Fruit fly (Drosophila melanogaster): Measurements from ENCODE around the gene del.

del gene

dm6 chr2L:21141714-21142500, 6.4 kb downstream of the del start, which contains the start of gene Dap160 (continued):
- TF ChIP-seq CG3281 (GFP tag; optimal IDR thresholded peaks at IDR 0.05): peak; percentile 21
- no peak for TF ChIP-seq esg (GFP tag; conservative IDR thresholded peaks at IDR 0.05)
- TF ChIP-seq NK7.1 (GFP tag; optimal IDR thresholded peaks at IDR 0.05): no peak
- TF ChIP-seq CG14860 (GFP tag; IDR thresholded peaks at IDR 0.05; ENCODE audit: partially characterized antibody): peak; percentile 48; the same call in 1 of the 3 replicates
- peak; percentile 47; the same call in 1 of the 3 replicates for TF ChIP-seq Doc3 (GFP tag; IDR thresholded peaks at IDR 0.05; ENCODE audit: partially characterized antibody)
- TF ChIP-seq peb (GFP tag; IDR thresholded peaks at IDR 0.05): no peak
- peak; percentile 7 for TF ChIP-seq zfh2 (GFP tag; optimal IDR thresholded peaks at IDR 0.05)
- no peak for TF ChIP-seq Hey (tag; optimal IDR thresholded peaks at IDR 0.05)
- TF ChIP-seq Aef1 (GFP tag; IDR thresholded peaks at IDR 0.05): no peak
- TF ChIP-seq fru (optimal IDR thresholded peaks at IDR 0.05): no peak
- TF ChIP-seq Med (GFP tag): peak; percentile 79
- no peak for TF ChIP-seq yki (optimal IDR thresholded peaks at IDR 0.05)
- TF ChIP-seq CTCF (GFP tag; optimal IDR thresholded peaks at IDR 0.05): no peak
- peak; percentile 82 for TF ChIP-seq CG15514 (GFP tag; optimal IDR thresholded peaks at IDR 0.05)
- TF ChIP-seq so (GFP tag; IDR thresholded peaks at IDR 0.05): no peak
- TF ChIP-seq CG12071 (GFP tag; optimal IDR thresholded peaks at IDR 0.05): no peak
- no peak for TF ChIP-seq H15 (GFP tag; IDR thresholded peaks at IDR 0.05)
- TF ChIP-seq CG4854 (GFP tag; optimal IDR thresholded peaks at IDR 0.05): no peak
- TF ChIP-seq CG10979 (tag; optimal IDR thresholded peaks at IDR 0.05): no peak
- TF ChIP-seq CG32532 (GFP tag; IDR thresholded peaks at IDR 0.05): peak; percentile 49; the same call in 1 of the 2 replicates
- no peak for TF ChIP-seq CG11723 (GFP tag; optimal IDR thresholded peaks at IDR 0.05)
- peak; percentile 91 for TF ChIP-seq MESR4 (GFP tag; optimal IDR thresholded peaks at IDR 0.05)
- no peak for TF ChIP-seq da (GFP tag; optimal IDR thresholded peaks at IDR 0.05)
- no peak for TF ChIP-seq CG1647 (GFP tag; optimal IDR thresholded peaks at IDR 0.05)
- peak; percentile 60 for TF ChIP-seq E2f2 (GFP tag; IDR thresholded peaks at IDR 0.05)
- TF ChIP-seq NC2α (GFP tag; optimal IDR thresholded peaks at IDR 0.05): no peak
- TF ChIP-seq sqz (GFP tag; optimal IDR thresholded peaks at IDR 0.05): no peak
- peak; percentile 10 for TF ChIP-seq CG30020 (tag; optimal IDR thresholded peaks at IDR 0.05)
- no peak for TF ChIP-seq Ravus (GFP tag; IDR thresholded peaks at IDR 0.05)
- no peak for TF ChIP-seq Adf1 (GFP tag; IDR thresholded peaks at IDR 0.05)
- TF ChIP-seq zen2 (GFP tag; IDR thresholded peaks at IDR 0.05; ENCODE audit: partially characterized antibody): peak; percentile 50; the same call in 1 of the 3 replicates
- 0 out of 2 replicates have a peak, but pooled peaks have one; percentile 33 for TF ChIP-seq CG1024 (GFP tag; IDR thresholded peaks at IDR 0.05)
- no peak for TF ChIP-seq h (optimal IDR thresholded peaks at IDR 0.05)
- no peak for TF ChIP-seq CG18262 (tag; optimal IDR thresholded peaks at IDR 0.05)
- peak; percentile 77 for TF ChIP-seq CG13287 (GFP tag; IDR thresholded peaks at IDR 0.05; ENCODE audit: partially characterized antibody)
- TF ChIP-seq CG18764 (GFP tag; optimal IDR thresholded peaks at IDR 0.05): no peak
- peak; percentile 3 for TF ChIP-seq lbe (GFP tag; optimal IDR thresholded peaks at IDR 0.05)
- TF ChIP-seq CG1233 (GFP tag; optimal IDR thresholded peaks at IDR 0.05): no peak
- no peak for TF ChIP-seq fd3F (GFP tag; optimal IDR thresholded peaks at IDR 0.05)
- no peak for TF ChIP-seq CG15479 (GFP tag; optimal IDR thresholded peaks at IDR 0.05)
- TF ChIP-seq Hr3 (GFP tag; optimal IDR thresholded peaks at IDR 0.05): no peak
- TF ChIP-seq NC2β (GFP tag; optimal IDR thresholded peaks at IDR 0.05): no peak
- no peak for TF ChIP-seq Fer3 (tag; optimal IDR thresholded peaks at IDR 0.05)
- no peak for TF ChIP-seq zfh1 (GFP tag; IDR thresholded peaks at IDR 0.05)
- TF ChIP-seq nerfin-2 (GFP tag; IDR thresholded peaks at IDR 0.05; ENCODE audit: partially characterized antibody): peak; percentile 67
- peak; percentile 36 for TF ChIP-seq CG3847 (GFP tag; IDR thresholded peaks at IDR 0.05)
- TF ChIP-seq Dll (GFP tag; IDR thresholded peaks at IDR 0.05; ENCODE audit: partially characterized antibody): peak; percentile 72
- peak; percentile 29 for TF ChIP-seq Ets97D (GFP tag; optimal IDR thresholded peaks at IDR 0.05)
- no peak for TF ChIP-seq CG1529 (GFP tag; optimal IDR thresholded peaks at IDR 0.05)
- TF ChIP-seq kay (GFP tag; optimal IDR thresholded peaks at IDR 0.05): no peak
- TF ChIP-seq scrt (GFP tag; optimal IDR thresholded peaks at IDR 0.05): no peak
